Worm (Caenorhabditis elegans): ENCODE measurements around the gene srbc-70.

ce11 chrIV:4207088-4207487, 20.7 kb downstream of the srbc-70 start, which contains the start of gene osgn-1:
- TF ChIP-seq ets-4 (tag; optimal IDR thresholded peaks at IDR 0.05) (no peak), F13H6.1 (tag; optimal IDR thresholded peaks at IDR 0.05) (no peak), dmd-4 (tag; optimal IDR thresholded peaks at IDR 0.05; ENCODE audit: borderline replicate concordance) (no peak), ceh-2 (tag; optimal IDR thresholded peaks at IDR 0.05) (no peak), zip-5 (tag; optimal IDR thresholded peaks at IDR 0.05) (no peak), lin-11 (tag; optimal IDR thresholded peaks at IDR 0.05) (no peak), sdc-2 (tag; optimal IDR thresholded peaks at IDR 0.05) (no peak), nhr-11 (tag; optimal IDR thresholded peaks at IDR 0.05) (no peak), ceh-9 (tag; optimal IDR thresholded peaks at IDR 0.05) (no peak), ceh-48 (tag; optimal IDR thresholded peaks at IDR 0.05) (no peak)
